Worm (Caenorhabditis elegans) whole organism, midembryonic: ENCODE results near the gene ada-2.

ENCODE experiments used
- cog-1 ChIP-seq: sonication (generic microtip); optimal IDR thresholded peaks from 2 replicates; lab custom pipeline; 2016; ENCODE audit warnings: missing genetic modification characterization, missing compliant biosample characterization
- flt-1 ChIP-seq: fragments of 200-800 bp; sonication (Bioruptor generic); IDR thresholded peaks from 2 replicates; pipeline ENCODE4 v1.3.6; 2022; ENCODE audit warnings: missing genetic modification characterization, missing compliant biosample characterization
- klf-2 ChIP-seq: fragments of 200-800 bp; sonication (Bioruptor generic); conservative IDR thresholded peaks from 2 replicates; pipeline ENCODE4 v1.3.6; 2022; ENCODE audit warnings: missing genetic modification reagents, missing genetic modification characterization, missing compliant biosample characterization
- med-1 ChIP-seq: sonication (generic microtip); optimal IDR thresholded peaks from 2 replicates; lab custom pipeline; 2017; ENCODE audit warnings: missing genetic modification characterization, mild to moderate bottlenecking, missing compliant biosample characterization, antibody characterized with exemption, missing genetic modification reagents; ENCODE audit not compliant: insufficient read depth
- tab-1 ChIP-seq: fragments of 200-800 bp; sonication (Bioruptor generic); IDR thresholded peaks from 2 replicates; pipeline ENCODE4 v1.3.6; 2022; ENCODE audit warnings: missing genetic modification characterization, missing compliant biosample characterization
- ztf-23 ChIP-seq: fragments of 200-800 bp; sonication (Bioruptor generic); IDR thresholded peaks from 2 replicates; pipeline ENCODE4 v1.3.6; 2022; ENCODE audit warnings: missing genetic modification reagents, missing genetic modification characterization, missing compliant biosample characterization

DNA sequence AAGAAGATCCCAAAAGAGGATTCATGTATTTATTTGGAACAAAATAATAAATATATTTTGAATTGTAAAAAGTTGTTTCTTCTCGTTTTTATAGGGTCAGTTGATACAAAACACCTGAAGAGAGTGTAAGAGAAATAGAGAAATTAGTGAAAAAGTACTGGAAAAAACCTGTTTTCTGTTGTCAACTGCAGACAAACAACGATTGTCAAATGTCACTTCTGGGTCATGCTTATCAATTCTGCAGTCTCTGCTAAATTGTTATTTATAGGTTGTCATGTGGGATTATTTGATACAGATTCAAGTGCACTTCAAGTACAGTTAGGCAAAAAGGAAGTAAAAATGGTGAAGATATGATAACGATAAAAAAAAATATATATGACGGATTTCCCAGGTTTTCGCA lies 20.5 kb downstream of the ada-2 start:
- TF ChIP-seq ztf-23 (GFP tag; lab: Robert Waterston, UW): no peak
- no peak for TF ChIP-seq klf-2 (GFP tag; lab: Robert Waterston, UW)
- TF ChIP-seq med-1 (GFP tag; lab: Kevin White, UChicago): no peak
- TF ChIP-seq tab-1: no peak
- TF ChIP-seq flt-1 (GFP tag; lab: Robert Waterston, UW): no peak
- no peak for TF ChIP-seq cog-1 (tag; lab: Kevin White, UChicago)
